Worm (Caenorhabditis elegans) whole organism, dauer: ENCODE data around the gene mtm-9.

Experiments
- unc-62 ChIP-seq: sonication (generic microtip); optimal IDR thresholded peaks from 2 replicates; lab custom pipeline; 2017; ENCODE audit warnings: missing biosample characterization, missing genetic modification reagents, missing genetic modification characterization

Gene mtm-9

DNA sequence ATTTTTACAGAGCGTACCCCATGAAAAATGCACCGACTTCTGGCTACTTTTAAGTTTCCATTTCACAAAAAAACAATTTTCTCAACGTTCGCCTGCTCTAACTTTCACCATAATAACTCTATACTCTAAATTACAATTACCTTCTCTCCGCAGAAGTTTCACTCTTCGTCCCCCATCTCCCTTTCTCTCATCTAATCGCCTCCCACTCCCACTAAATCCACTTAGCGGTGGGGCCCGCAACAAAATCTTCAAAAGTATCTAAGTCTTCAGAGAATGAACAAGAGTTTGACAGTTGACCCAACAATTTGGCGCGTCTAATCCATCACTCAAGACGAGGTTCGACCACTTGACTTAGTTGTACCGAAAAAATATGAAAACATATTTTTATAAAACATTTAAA, 5.0 kb upstream of the mtm-9 start:
- no peak for TF ChIP-seq unc-62 (GFP tag; lab: Kevin White, UChicago)

DNA sequence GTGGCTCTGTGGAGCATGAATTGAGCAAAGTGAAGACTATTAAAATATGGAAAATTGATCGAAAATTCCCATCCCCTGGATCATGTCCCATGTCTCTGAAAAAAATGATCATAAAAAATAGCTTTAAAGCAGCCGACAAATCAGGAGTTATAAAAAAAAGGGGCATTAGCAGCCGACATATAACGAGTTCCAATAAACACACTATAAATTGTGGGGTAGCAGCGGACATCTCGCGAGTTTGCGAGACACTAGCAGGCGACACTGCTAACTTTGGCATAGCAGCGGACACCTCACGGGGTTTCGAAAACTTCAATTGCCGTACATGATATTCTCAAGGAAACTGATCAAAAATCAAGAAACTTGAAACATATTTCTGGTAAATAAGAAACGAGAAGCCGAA, 4.1 kb upstream of the mtm-9 start, which contains the start of gene hpo-36:
Gene hpo-36 (minus strand): TSS at position 101 of the 400 bp plus-strand sequence.
- TF ChIP-seq unc-62 (GFP tag; lab: Kevin White, UChicago): no peak

DNA sequence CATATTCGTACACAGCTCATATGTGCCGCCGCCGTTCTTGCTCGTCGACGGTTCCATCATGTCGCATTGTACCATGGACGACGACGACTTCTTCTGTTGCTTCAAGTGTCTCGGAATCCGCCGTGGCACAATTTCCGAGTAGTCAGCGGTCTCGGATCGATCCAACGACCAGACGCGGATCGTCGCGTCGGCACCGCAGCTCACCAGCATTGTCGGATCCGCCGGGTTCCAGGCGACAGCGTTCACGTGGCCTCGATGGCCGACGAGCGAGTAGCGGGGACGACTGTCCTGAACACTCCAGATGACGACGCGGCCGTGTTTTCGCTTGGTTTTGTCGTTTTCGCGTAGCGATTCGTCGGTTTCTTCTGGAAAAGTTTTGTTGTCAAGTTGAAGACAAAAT, 7.0 kb downstream of the mtm-9 start:
- TF ChIP-seq unc-62 (GFP tag; lab: Kevin White, UChicago): no peak

DNA sequence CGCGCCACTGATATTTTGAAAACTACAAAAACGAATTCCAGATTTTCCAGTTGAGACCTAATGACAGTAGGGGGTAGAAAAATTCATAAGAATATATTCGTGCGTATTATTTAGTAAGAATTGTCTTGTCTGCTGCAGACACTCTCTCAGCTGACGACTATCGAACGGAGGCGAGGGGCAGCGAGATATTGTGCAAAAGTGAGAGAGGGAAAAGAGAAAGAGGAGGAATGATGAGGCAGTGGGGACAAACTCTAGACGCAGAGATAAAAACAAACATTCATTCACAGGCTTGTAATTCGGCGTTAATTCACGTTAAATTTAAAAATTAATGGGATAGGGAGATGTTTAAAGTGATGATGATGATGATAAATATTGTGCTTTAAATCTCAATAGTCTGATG, 13.5 kb downstream of the mtm-9 start, which contains the start of gene gid-7:
Gene gid-7 (minus strand): TSS at position 188 of the 400 bp plus-strand sequence.
- no peak for TF ChIP-seq unc-62 (GFP tag; lab: Kevin White, UChicago)

DNA sequence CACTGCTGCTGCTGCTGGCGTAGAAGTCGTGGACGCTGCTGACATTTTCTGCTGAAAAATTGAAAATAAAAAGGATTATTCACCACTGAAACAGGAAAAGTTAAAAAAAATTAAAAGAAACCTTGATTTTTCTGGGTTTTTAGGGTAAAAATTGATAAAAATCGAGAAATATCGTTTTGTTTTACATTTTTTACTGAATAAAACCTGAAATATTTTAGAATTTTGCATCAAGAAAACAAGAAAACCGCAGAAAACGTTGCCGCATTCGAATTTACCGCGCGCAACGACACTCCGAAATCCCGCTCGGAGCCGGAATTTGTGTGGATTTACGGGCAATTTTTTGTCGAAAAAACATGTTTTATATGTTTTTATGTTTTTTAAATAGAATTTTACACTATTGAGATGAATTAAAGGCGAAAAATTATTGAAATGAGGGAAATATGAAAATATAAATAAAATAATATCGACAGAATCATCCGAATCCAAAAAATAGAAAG, 16.1 kb downstream of the mtm-9 start, which contains the start of gene chk-1:
Gene chk-1 (minus strand): TSS at position 51 of the 497 bp plus-strand sequence.
- TF ChIP-seq unc-62 (GFP tag; lab: Kevin White, UChicago): no peak

DNA sequence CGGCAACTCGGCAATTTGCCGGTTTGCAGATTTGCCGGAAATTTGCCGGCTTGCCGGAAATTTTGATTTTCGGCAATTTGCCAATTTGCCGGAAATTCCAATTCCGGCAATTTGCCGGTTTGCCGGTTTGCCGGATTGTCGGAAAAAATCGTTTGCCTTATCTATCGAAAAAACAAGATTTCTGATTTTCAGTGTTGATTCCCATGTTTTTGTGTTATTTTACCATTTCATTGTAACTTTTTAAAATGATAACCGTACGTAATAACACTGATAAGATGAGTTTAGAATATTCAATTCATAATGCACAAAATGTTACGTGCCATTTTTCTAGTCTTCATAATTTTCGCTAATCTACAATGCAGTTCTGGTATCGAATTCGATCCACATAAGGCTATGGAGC, 17.5 kb downstream of the mtm-9 start, which contains the start of gene oac-55:
Gene oac-55 (plus strand): TSS at position 301 of the 400 bp plus-strand sequence.
- TF ChIP-seq unc-62 (GFP tag; lab: Kevin White, UChicago): no peak

DNA sequence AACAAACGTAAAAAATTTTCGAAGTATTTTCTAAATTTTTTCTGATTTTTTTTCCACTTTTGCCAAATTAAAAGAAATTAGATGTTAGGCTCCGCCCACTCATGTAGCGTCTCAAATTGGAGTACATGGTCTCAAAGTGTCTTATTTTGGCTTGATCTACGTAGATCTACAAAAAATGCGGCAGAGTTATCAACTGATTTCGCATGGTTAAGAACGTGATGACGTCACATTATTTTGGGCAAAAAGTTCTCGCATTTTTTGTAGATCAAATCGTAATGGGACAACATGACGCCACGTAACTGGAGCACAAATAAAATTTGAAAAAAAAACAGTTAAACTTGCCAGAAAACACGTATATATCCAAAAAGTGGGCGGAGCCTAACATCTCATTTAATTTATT, 18.5 kb downstream of the mtm-9 start:
- TF ChIP-seq unc-62 (GFP tag; lab: Kevin White, UChicago): no peak

DNA sequence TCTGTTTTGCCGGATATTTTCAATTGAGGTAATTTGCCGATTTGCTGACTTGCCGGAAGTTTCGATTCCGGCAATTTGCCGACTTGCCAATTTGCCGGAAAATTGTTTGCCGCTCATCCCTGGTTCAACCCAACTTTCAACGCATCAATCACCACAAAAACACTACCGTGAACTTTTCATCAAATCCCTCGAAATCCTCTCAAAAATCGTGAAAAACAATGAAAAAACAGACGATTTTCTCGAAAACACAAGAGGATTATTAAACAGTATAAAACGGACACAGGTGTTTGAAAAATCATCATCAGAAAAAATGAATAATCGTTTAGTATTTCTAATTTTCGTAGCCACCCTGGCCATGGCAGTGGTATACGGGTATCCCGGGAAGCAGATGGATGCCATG, 23.5 kb downstream of the mtm-9 start, which contains the start of gene Y39H10A.1:
Gene Y39H10A.1 (plus strand): TSS at position 301 of the 400 bp plus-strand sequence.
- TF ChIP-seq unc-62 (GFP tag; lab: Kevin White, UChicago): no peak

DNA sequence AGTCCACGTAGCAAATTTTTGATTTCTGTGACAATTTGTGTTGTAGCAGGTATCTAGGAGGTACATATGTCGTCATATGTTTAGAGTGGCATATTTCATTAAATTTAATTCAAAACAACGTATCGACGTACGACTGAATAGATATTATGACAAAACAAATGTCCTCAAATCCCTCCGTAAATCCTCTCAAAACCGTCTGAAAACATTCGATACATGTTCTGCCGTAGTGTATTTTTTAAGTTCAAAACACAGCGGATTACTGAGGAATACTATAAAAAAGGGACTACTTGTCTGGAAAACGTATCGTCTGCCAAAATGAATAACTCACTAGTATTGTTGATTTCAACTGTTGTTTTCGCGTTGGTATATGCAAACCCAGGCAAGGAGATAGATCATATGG, 24.9 kb downstream of the mtm-9 start, which contains the start of gene R08E5.4:
Gene R08E5.4 (plus strand): TSS at position 301 of the 400 bp plus-strand sequence.
- no peak for TF ChIP-seq unc-62 (GFP tag; lab: Kevin White, UChicago)

DNA sequence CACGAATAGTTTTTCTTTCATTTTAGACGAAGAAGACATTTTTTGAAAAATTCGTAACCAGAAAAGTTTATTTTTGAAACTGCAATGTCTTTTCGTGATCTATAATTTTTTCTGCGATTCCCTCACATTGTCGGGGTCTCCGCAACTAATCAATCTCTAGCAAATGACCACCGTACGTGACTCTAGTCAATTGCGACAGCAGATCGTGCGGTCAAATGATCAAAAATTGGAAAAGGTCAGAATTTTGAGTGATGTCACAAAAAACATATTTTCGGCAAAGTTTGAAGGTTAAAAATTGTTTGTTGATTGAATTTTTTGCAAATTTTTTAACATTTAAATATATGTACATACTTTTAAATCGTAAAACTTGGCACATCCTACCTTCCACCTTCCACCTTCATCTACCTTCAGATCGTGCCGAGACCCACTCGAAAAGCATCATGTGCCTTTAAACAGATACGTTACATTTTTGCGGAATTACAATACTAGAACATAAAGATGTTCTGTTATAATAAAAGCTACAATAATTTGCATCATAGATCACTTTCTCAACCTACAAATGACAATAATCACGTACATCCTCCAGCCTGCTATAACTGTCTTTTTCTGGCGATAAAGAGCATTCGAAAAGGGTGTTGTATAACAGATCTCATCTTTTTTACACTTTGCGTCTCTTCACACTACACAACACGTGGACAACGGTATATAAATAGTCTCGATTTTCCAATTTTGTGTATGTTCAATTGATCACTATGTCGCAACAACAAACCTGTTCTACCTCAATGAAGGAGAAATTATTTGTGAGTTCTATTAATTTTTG, 28.3 kb downstream of the mtm-9 start, which contains the start of the genes R08E5.1 and rips-1:
Gene R08E5.1 (minus strand): TSS at position 82 of the 820 bp plus-strand sequence.
Gene rips-1 (plus strand): TSS at position 585 of the 820 bp plus-strand sequence.
- no peak for TF ChIP-seq unc-62 (GFP tag; lab: Kevin White, UChicago)

DNA sequence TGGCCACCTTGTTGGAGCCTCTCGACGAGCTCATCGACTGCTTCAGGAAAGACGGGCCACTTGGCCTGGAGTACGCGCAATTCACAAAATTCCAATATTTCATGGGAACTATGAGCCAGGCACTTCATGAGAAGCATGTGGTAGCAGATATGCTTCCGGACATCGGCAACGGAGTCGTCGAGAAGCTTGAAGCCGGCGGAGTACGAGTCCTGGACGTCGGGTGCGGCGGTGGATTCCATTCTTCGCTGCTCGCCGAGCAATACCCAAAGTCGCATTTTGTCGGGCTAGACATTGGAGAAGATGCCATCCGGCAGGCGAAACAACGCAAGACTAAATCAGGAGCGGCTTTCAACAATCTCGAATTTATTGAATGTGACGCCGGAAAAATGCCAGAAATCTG, 30.2 kb downstream of the mtm-9 start:
- TF ChIP-seq unc-62 (GFP tag; lab: Kevin White, UChicago): no peak

DNA sequence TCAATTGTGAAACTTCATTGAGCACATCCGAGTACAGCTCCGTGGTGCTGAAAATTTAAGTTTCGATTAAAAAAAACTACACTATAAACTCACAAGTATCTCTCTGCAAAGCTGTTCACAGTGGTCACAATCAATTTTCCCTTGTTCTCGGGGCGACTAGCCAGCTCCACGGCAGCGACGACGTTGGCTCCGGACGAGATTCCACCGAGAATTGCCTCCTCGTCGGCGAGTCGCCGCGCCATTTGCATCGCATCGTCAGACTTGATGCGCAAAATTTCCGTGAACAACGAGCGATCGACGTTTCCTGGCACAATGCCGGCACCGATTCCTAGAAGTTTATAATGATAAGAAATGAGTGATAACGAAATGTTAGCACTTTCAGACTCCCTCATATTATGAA, 31.3 kb downstream of the mtm-9 start:
- TF ChIP-seq unc-62 (GFP tag; lab: Kevin White, UChicago): no peak

DNA sequence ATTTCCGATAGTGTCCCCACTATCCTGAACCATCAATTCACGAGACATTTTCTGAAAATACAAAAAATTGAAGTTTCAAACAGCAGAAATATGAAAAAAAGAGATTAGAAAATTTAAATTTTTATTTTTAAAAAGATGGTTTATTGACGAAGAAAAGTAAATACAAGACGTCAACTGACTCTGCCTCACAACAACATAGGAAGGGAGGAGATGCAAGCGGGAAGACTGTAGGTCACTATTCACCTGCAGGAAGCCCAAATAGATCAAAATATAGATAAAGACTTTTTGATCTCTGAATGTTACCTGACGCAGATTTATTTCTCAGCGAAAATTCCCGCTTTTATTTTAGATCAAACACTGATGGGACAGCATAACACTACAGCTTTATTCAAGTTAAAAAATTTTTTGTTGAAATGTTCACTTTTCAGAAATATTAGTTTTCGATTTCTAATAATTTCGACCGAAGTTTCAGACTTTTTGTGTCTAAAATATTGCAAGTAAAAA, 32.8 kb downstream of the mtm-9 start, which contains the start of gene cysl-3:
Gene cysl-3 (minus strand): TSS at position 51 of the 504 bp plus-strand sequence.
- no peak for TF ChIP-seq unc-62 (GFP tag; lab: Kevin White, UChicago)

DNA sequence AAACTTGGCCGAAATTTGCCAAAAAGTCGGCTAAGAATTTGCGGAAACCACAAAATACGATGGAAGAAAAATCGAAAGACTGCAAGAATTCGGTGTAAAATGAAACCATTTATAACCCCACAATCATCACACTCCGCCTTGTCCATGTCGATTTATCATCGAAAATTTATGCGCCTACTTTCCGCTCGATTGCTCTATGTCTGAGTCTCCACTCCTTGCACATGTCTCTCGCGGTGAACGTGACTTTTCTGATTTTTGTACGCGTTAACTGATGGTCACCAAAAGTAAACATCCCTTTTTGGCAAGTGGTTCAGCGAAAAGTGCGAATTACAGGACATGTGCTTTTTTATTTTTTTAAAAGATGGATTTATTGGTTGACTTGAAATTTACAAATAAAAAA, 33.6 kb downstream of the mtm-9 start:
- TF ChIP-seq unc-62 (GFP tag; lab: Kevin White, UChicago): no peak

DNA sequence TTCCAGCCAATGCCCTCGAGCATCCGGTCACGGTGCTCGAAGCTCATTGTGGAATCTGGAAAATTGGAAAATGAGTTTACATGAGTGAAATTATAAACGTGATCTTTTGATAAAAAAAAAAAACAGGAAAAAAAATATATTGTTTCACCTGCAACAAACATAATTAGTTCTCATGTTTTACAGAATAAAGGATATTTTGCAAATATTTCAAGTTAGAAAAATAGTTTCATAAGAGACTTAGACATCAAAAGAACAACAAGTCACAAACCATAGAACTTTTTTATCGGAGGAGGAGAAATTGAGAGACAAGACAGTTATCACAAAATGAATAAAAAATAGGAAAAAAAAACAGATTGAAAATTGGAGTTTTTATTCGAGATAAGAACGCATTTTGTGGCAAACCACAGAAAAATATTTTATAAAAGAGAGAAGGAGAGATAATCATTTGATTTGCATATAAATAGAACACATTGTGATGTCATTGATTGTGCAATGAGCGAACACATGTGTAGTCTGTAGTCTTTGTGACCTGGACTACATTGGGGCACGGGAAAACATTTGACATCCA, 40.9 kb downstream of the mtm-9 start, which contains the start of gene R08F11.1:
Gene R08F11.1 (minus strand): TSS at position 51 of the 568 bp plus-strand sequence.
- no peak for TF ChIP-seq unc-62 (GFP tag; lab: Kevin White, UChicago)
